Fruit fly (Drosophila melanogaster) whole organism, prepupa: Measurements from ENCODE around the gene DENR.

Source experiments
- Blimp-1 ChIP-seq: fragments of 200-800 bp; sonication (Bioruptor generic); optimal IDR thresholded peaks from 3 replicates; lab custom pipeline; 2017; ENCODE audit warnings: missing biosample characterization, missing genetic modification characterization, mild to moderate bottlenecking, moderate library complexity, missing genetic modification reagents
- CG10631 ChIP-seq: fragments of 200-800 bp; sonication (Bioruptor generic); optimal IDR thresholded peaks from 2 replicates; lab custom pipeline; 2016; ENCODE audit warnings: missing biosample characterization, missing genetic modification characterization
- CG10669 ChIP-seq: fragments of 200-800 bp; sonication (Bioruptor generic); optimal IDR thresholded peaks from 3 replicates; lab custom pipeline; 2018; ENCODE audit warnings: missing biosample characterization, mild to moderate bottlenecking, missing genetic modification characterization, moderate library complexity
- CG11762 ChIP-seq: fragments of 200-800 bp; sonication (Bioruptor generic); optimal IDR thresholded peaks from 3 replicates; lab custom pipeline; 2016; ENCODE audit warnings: missing biosample characterization, missing genetic modification characterization; ENCODE audit not compliant: insufficient read depth
- CG11902 ChIP-seq: fragments of 200-800 bp; sonication (Bioruptor generic); optimal IDR thresholded peaks from 3 replicates; lab custom pipeline; 2016; ENCODE audit warnings: missing biosample characterization, missing genetic modification characterization
- CG15336 ChIP-seq: fragments of 200-800 bp; sonication (Bioruptor generic); IDR thresholded peaks from 2 replicates; pipeline ENCODE4 v1.3.6; 2022; ENCODE audit warnings: missing biosample characterization, missing genetic modification characterization
- CG1621 ChIP-seq: fragments of 200-800 bp; sonication (Bioruptor generic); optimal IDR thresholded peaks from 3 replicates; lab custom pipeline; 2018; ENCODE audit warnings: missing biosample characterization, mild to moderate bottlenecking, missing genetic modification characterization
- CG3032 ChIP-seq: fragments of 200-800 bp; optimal IDR thresholded peaks from 2 replicates; lab custom pipeline; 2019; ENCODE audit warnings: missing biosample characterization, mild to moderate bottlenecking, missing genetic modification characterization, moderate library complexity
- CG32006 ChIP-seq: fragments of 200-800 bp; sonication (Bioruptor generic); optimal IDR thresholded peaks from 3 replicates; lab custom pipeline; 2017; ENCODE audit warnings: missing biosample characterization, mild to moderate bottlenecking, missing genetic modification characterization
- CG34406 ChIP-seq: fragments of 200-800 bp; sonication (Bioruptor generic); optimal IDR thresholded peaks from 3 replicates; lab custom pipeline; 2016; ENCODE audit warnings: missing biosample characterization, missing genetic modification characterization
- CG6163 ChIP-seq: fragments of 200-800 bp; sonication (Bioruptor generic); IDR thresholded peaks from 3 replicates; pipeline ENCODE4 v1.3.6; 2022; ENCODE audit warnings: missing biosample characterization, missing genetic modification characterization
- CG6792 ChIP-seq: fragments of 200-800 bp; sonication (Bioruptor generic); optimal IDR thresholded peaks from 3 replicates; lab custom pipeline; 2016; ENCODE audit warnings: missing biosample characterization, missing genetic modification characterization
- CG6854 ChIP-seq: fragments of 200-800 bp; sonication (Bioruptor generic); optimal IDR thresholded peaks from 2 replicates; lab custom pipeline; 2017; ENCODE audit warnings: missing biosample characterization, mild to moderate bottlenecking, missing genetic modification characterization
- CG7368 ChIP-seq: fragments of 200-800 bp; sonication (Bioruptor generic); optimal IDR thresholded peaks from 3 replicates; lab custom pipeline; 2016; ENCODE audit warnings: missing biosample characterization, missing genetic modification characterization
- CG8119 ChIP-seq: fragments of 200-800 bp; sonication (Bioruptor generic); IDR thresholded peaks from 3 replicates; pipeline ENCODE4 v1.3.6; 2022; ENCODE audit warnings: missing biosample characterization, missing genetic modification characterization
- CG8319 ChIP-seq: fragments of 200-800 bp; sonication (Bioruptor generic); optimal IDR thresholded peaks from 3 replicates; lab custom pipeline; 2016; ENCODE audit warnings: missing biosample characterization, missing genetic modification characterization
- CG8632 ChIP-seq: fragments of 200-800 bp; sonication (Bioruptor generic); optimal IDR thresholded peaks from 3 replicates; lab custom pipeline; 2016; ENCODE audit warnings: missing biosample characterization, missing genetic modification characterization
- CG9139 ChIP-seq: fragments of 200-800 bp; sonication (Bioruptor generic); optimal IDR thresholded peaks from 3 replicates; lab custom pipeline; 2017; ENCODE audit warnings: missing biosample characterization, mild to moderate bottlenecking, missing genetic modification characterization
- Eip75B ChIP-seq: fragments of 200-800 bp; sonication (Bioruptor generic); optimal IDR thresholded peaks from 3 replicates; lab custom pipeline; 2016; ENCODE audit warnings: missing biosample characterization, missing genetic modification characterization
- Eip78C ChIP-seq: fragments of 200-800 bp; sonication (Bioruptor generic); peaks from one replicate; lab custom pipeline; 2016; ENCODE audit warnings: missing biosample characterization, missing genetic modification characterization
- Eip93F ChIP-seq: fragments of 200-800 bp; sonication (Bioruptor generic); optimal IDR thresholded peaks from 2 replicates; lab custom pipeline; 2016; ENCODE audit warnings: missing biosample characterization, mild to moderate bottlenecking, missing genetic modification characterization
- Ets21C ChIP-seq: fragments of 200-800 bp; sonication (Bioruptor generic); optimal IDR thresholded peaks from 3 replicates; lab custom pipeline; 2016; ENCODE audit warnings: missing biosample characterization, missing genetic modification characterization
- Ets96B ChIP-seq: fragments of 200-800 bp; optimal IDR thresholded peaks from 2 replicates; lab custom pipeline; 2019; ENCODE audit warnings: missing biosample characterization, mild to moderate bottlenecking, missing genetic modification characterization, moderate library complexity
- Gug ChIP-seq: fragments of 200-800 bp; sonication (Bioruptor generic); IDR thresholded peaks from 2 replicates; pipeline ENCODE4 v1.3.6; 2022; ENCODE audit warnings: missing biosample characterization, missing genetic modification characterization
- Hr38 ChIP-seq: sonication (Bioruptor generic); optimal IDR thresholded peaks from 2 replicates; lab custom pipeline; 2016; ENCODE audit warnings: missing biosample characterization, missing genetic modification characterization
- Hr39 ChIP-seq: fragments of 200-800 bp; sonication (Bioruptor generic); optimal IDR thresholded peaks from 2 replicates; lab custom pipeline; 2016; ENCODE audit warnings: missing biosample characterization, missing genetic modification characterization
- Hr4 ChIP-seq: fragments of 200-800 bp; sonication (Bioruptor generic); optimal IDR thresholded peaks from 3 replicates; lab custom pipeline; 2016; ENCODE audit warnings: missing biosample characterization, missing genetic modification characterization
- Met ChIP-seq: fragments of 200-800 bp; sonication (Bioruptor generic); optimal IDR thresholded peaks from 3 replicates; lab custom pipeline; 2016; ENCODE audit warnings: missing biosample characterization, missing genetic modification characterization
- OdsH ChIP-seq: fragments of 200-800 bp; sonication (Bioruptor generic); optimal IDR thresholded peaks from 3 replicates; lab custom pipeline; 2016; ENCODE audit warnings: missing biosample characterization, missing genetic modification characterization
- Sox14 ChIP-seq: fragments of 200-800 bp; sonication (Bioruptor generic); optimal IDR thresholded peaks from 3 replicates; lab custom pipeline; 2016; ENCODE audit warnings: missing biosample characterization, missing genetic modification characterization
- Sox15 ChIP-seq: fragments of 200-800 bp; sonication (Bioruptor generic); optimal IDR thresholded peaks from 3 replicates; lab custom pipeline; 2016; ENCODE audit warnings: missing biosample characterization, missing genetic modification characterization
- achi ChIP-seq: fragments of 200-800 bp; sonication (Bioruptor generic); optimal IDR thresholded peaks from 3 replicates; lab custom pipeline; 2016; ENCODE audit warnings: missing biosample characterization, missing genetic modification characterization
- acj6 ChIP-seq: fragments of 200-800 bp; sonication (Bioruptor generic); optimal IDR thresholded peaks from 3 replicates; lab custom pipeline; 2016; ENCODE audit warnings: missing biosample characterization, missing genetic modification characterization
- cyc ChIP-seq: fragments of 200-800 bp; sonication (Bioruptor generic); optimal IDR thresholded peaks from 3 replicates; lab custom pipeline; 2016; ENCODE audit warnings: missing biosample characterization, missing genetic modification characterization
- dac ChIP-seq: fragments of 200-800 bp; sonication (Bioruptor generic); optimal IDR thresholded peaks from 2 replicates; lab custom pipeline; 2017; ENCODE audit warnings: missing biosample characterization, mild to moderate bottlenecking, missing genetic modification characterization
- eg ChIP-seq: fragments of 200-800 bp; sonication (Bioruptor generic); IDR thresholded peaks from 3 replicates; pipeline ENCODE4 v1.3.6; 2022; ENCODE audit warnings: missing biosample characterization, missing genetic modification characterization
- esn ChIP-seq: fragments of 200-800 bp; sonication (Bioruptor generic); optimal IDR thresholded peaks from 2 replicates; lab custom pipeline; 2016; ENCODE audit warnings: missing biosample characterization, mild to moderate bottlenecking, missing genetic modification characterization, moderate library complexity
- fd59A ChIP-seq: fragments of 200-800 bp; sonication (Bioruptor generic); optimal IDR thresholded peaks from 2 replicates; lab custom pipeline; 2017; ENCODE audit warnings: missing biosample characterization, mild to moderate bottlenecking, missing genetic modification characterization, missing genetic modification reagents
- fd85E ChIP-seq: fragments of 200-800 bp; sonication (Bioruptor generic); optimal IDR thresholded peaks from 3 replicates; lab custom pipeline; 2016; ENCODE audit warnings: missing biosample characterization, missing genetic modification characterization
- fkh ChIP-seq: fragments of 200-800 bp; sonication (Bioruptor generic); optimal IDR thresholded peaks from 3 replicates; lab custom pipeline; 2017; ENCODE audit warnings: missing biosample characterization, mild to moderate bottlenecking, missing genetic modification characterization, moderate library complexity
- lz ChIP-seq: fragments of 200-800 bp; sonication (Bioruptor generic); optimal IDR thresholded peaks from 3 replicates; lab custom pipeline; 2016; ENCODE audit warnings: missing biosample characterization, missing genetic modification characterization
- net ChIP-seq: fragments of 200-800 bp; sonication (Bioruptor generic); optimal IDR thresholded peaks from 3 replicates; lab custom pipeline; 2016; ENCODE audit warnings: missing biosample characterization, missing genetic modification characterization
- salr ChIP-seq, 2 experiments: fragments of 200-800 bp; sonication (Bioruptor generic); optimal IDR thresholded peaks; 3 replicates each; lab custom pipeline; 2016 to 2018; ENCODE audit warnings: missing biosample characterization in 2 of 2, missing genetic modification characterization in 2 of 2, mild to moderate bottlenecking in 1 of 2
- ss ChIP-seq, 2 experiments: fragments of 200-800 bp; sonication (Bioruptor generic); optimal IDR thresholded peaks; 2 replicates in 1 of 2; 3 replicates in 1 of 2; lab custom pipeline; 2017 to 2018; ENCODE audit warnings: mild to moderate bottlenecking in 2 of 2, missing biosample characterization in 2 of 2, missing genetic modification characterization in 2 of 2, moderate library complexity in 1 of 2
- svp ChIP-seq: fragments of 200-800 bp; sonication (Bioruptor generic); peaks from one replicate; lab custom pipeline; 2016; ENCODE audit warnings: missing biosample characterization, missing genetic modification characterization
- vri ChIP-seq: fragments of 200-800 bp; sonication (Bioruptor generic); optimal IDR thresholded peaks from 3 replicates; lab custom pipeline; 2016; ENCODE audit warnings: missing biosample characterization, mild to moderate bottlenecking, missing genetic modification characterization

Gene DENR

dm6 chrX:16848978-16849377 lies 37.4 kb downstream of the DENR start (continued):
- TF ChIP-seq salr (GFP tag; optimal IDR thresholded peaks at IDR 0.05; lab: Kevin White, UChicago) (no peak), Sox15 (GFP tag; lab: Kevin White, UChicago) (no peak), fd59A (GFP tag; lab: Kevin White, UChicago) (no peak), Hr38 (no peak), Hr4 (no peak), vri (GFP tag; lab: Kevin White, UChicago) (no peak), CG32006 (GFP tag; lab: Kevin White, UChicago) (peak; percentile 50), fkh (no peak), CG15336 (GFP tag; lab: Robert Waterston, UW) (0 out of 2 replicates have a peak, but pooled peaks have one; percentile 28), Ets96B (tag; lab: Kevin White, UChicago) (no peak), CG8319 (GFP tag; lab: Kevin White, UChicago) (no peak), cyc (no peak), achi (no peak), Eip75B (GFP tag; lab: Kevin White, UChicago) (no peak), dac (GFP tag; lab: Kevin White, UChicago) (no peak), Met (GFP tag; lab: Kevin White, UChicago) (no peak), CG34406 (GFP tag; lab: Kevin White, UChicago) (peak; percentile 4), CG7368 (no peak), CG8119 (peak; percentile 36; the same call in 1 of the 3 replicates), lz (GFP tag; lab: Kevin White, UChicago) (no peak), Blimp-1 (GFP tag; lab: Kevin White, UChicago) (no peak), CG8632 (no peak), Ets21C (no peak), CG6163 (GFP tag; lab: Robert Waterston, UW) (no peak; the same call in 2 of the 3 replicates), CG10669 (GFP tag; lab: Kevin White, UChicago) (no peak), CG6792 (GFP tag; lab: Kevin White, UChicago) (no peak), Eip93F (no peak), acj6 (GFP tag; lab: Kevin White, UChicago) (peak; percentile 17), Hr39 (GFP tag; lab: Kevin White, UChicago) (no peak), Eip78C (GFP tag; lab: Kevin White, UChicago) (peak; percentile 73), CG3032 (tag; lab: Kevin White, UChicago) (no peak), CG1621 (tag; lab: Kevin White, UChicago) (no peak), CG9139 (GFP tag; lab: Kevin White, UChicago) (no peak), OdsH (peak; percentile 23), CG6854 (GFP tag; lab: Kevin White, UChicago) (no peak), CG10631 (GFP tag; lab: Kevin White, UChicago) (peak; percentile 4), Gug (GFP tag; lab: Robert Waterston, UW) (no peak)

- TF ChIP-seq fd85E (GFP tag; lab: Kevin White, UChicago): no peak
- TF ChIP-seq Eip78C (GFP tag; lab: Kevin White, UChicago): peak; percentile 24
- peak; percentile 28 for TF ChIP-seq svp (GFP tag; lab: Kevin White, UChicago)
Measured at dm6 chrX:16846575-16846974, 39.8 kb downstream of the DENR start.

dm6 chrX:16844295-16844694 lies 42.1 kb downstream of the DENR start, which contains the start of gene RSG7:
RSG7 (minus strand) TSS chrX:16844433.
- TF ChIP-seq net (no peak), Eip93F (no peak), CG11762 (GFP tag; lab: Kevin White, UChicago) (no peak), achi (no peak), ss (GFP tag; optimal IDR thresholded peaks at IDR 0.05; lab: Kevin White, UChicago) (no peak), CG11902 (GFP tag; lab: Kevin White, UChicago) (no peak), esn (GFP tag; lab: Kevin White, UChicago) (no peak), lz (GFP tag; lab: Kevin White, UChicago) (no peak), salr (GFP tag; optimal IDR thresholded peaks at IDR 0.05; lab: Kevin White, UChicago) (no peak), eg (GFP tag; lab: Robert Waterston, UW) (no peak), fd59A (GFP tag; lab: Kevin White, UChicago) (no peak), fkh (no peak), CG32006 (GFP tag; lab: Kevin White, UChicago) (no peak), Sox14 (GFP tag; lab: Kevin White, UChicago) (no peak)
- TF ChIP-seq, all 60 proteins: peak for 0
